Worm (Caenorhabditis elegans): Measurements from ENCODE around the gene Y44A6D.3.

ce11 chrV:20747964-20748363 is 44.3 kb downstream of the Y44A6D.3 start:
- TF ChIP-seq K12H6.12 (tag; optimal IDR thresholded peaks at IDR 0.05) (no peak), mcd-1 (GFP tag; IDR thresholded peaks at IDR 0.05) (no peak), T07F8.4 (tag; optimal IDR thresholded peaks at IDR 0.05) (no peak), hsf-1 (GFP tag; IDR thresholded peaks at IDR 0.05) (no peak), ceh-27 (GFP tag; optimal IDR thresholded peaks at IDR 0.05) (no peak), nfya-1 (tag; optimal IDR thresholded peaks at IDR 0.05; ENCODE audit: borderline replicate concordance, insufficient read depth) (no peak), F10E7.11 (tag; optimal IDR thresholded peaks at IDR 0.05) (no peak)

Data from whole organism, young adult.